Fruit fly (Drosophila melanogaster) whole organism, embryonic: Measurements from ENCODE around the gene CG17127.

Source experiments
- Blimp-1 ChIP-seq: fragments of 200-800 bp; sonication (Bioruptor generic); optimal IDR thresholded peaks from 3 replicates; lab custom pipeline; 2018; ENCODE audit warnings: missing biosample characterization, missing genetic modification characterization, mild to moderate bottlenecking, moderate library complexity, missing genetic modification reagents
- CG1792 ChIP-seq: fragments of 200-800 bp; sonication (Bioruptor generic); optimal IDR thresholded peaks from 2 replicates; lab custom pipeline; 2016; ENCODE audit warnings: missing biosample characterization, missing genetic modification characterization
- CG18619 ChIP-seq: fragments of 200-800 bp; sonication (Bioruptor generic); optimal IDR thresholded peaks from 3 replicates; lab custom pipeline; 2017; ENCODE audit warnings: missing biosample characterization, mild to moderate bottlenecking, missing genetic modification characterization
- CG4282 ChIP-seq: fragments of 200-800 bp; sonication (Bioruptor generic); optimal IDR thresholded peaks from 2 replicates; lab custom pipeline; 2016; ENCODE audit warnings: missing biosample characterization, missing genetic modification characterization
- CG9932 ChIP-seq: fragments of 200-800 bp; sonication (Bioruptor generic); IDR thresholded peaks from 2 replicates; pipeline ENCODE4 v1.3.6; 2022; ENCODE audit warnings: missing biosample characterization, missing genetic modification characterization
- ab ChIP-seq: fragments of 200-800 bp; sonication (Bioruptor generic); optimal IDR thresholded peaks from 2 replicates; lab custom pipeline; 2016; ENCODE audit warnings: missing biosample characterization, missing genetic modification characterization
- gsb-n ChIP-seq: fragments of 200-800 bp; sonication (Bioruptor generic); optimal IDR thresholded peaks from 3 replicates; lab custom pipeline; 2018; ENCODE audit warnings: missing biosample characterization, mild to moderate bottlenecking, missing genetic modification characterization
- lmd ChIP-seq: fragments of 200-800 bp; sonication (Bioruptor generic); IDR thresholded peaks from 2 replicates; pipeline ENCODE4 v1.3.6; 2022; ENCODE audit warnings: missing biosample characterization, missing genetic modification characterization
- nmo ChIP-seq: fragments of 200-800 bp; sonication (Bioruptor generic); optimal IDR thresholded peaks from 2 replicates; lab custom pipeline; 2018; ENCODE audit warnings: missing biosample characterization, mild to moderate bottlenecking, missing genetic modification characterization, moderate library complexity
- prd ChIP-seq, 3 experiments: fragments of >200 bp in 2 of 3; fragments of 200-800 bp in 1 of 3; sonication (Bioruptor generic) in 1 of 3; optimal IDR thresholded peaks in 2 of 3; IDR thresholded peaks in 1 of 3; 2 replicates in 2 of 3; 3 replicates in 1 of 3; pipeline versions ENCODE4 v1.3.6 to Lab custom; 2017 to 2022; ENCODE audit warnings: missing biosample characterization in 1 of 3, missing genetic modification characterization in 1 of 3

- TF ChIP-seq CG1792 (GFP tag; lab: Kevin White, UChicago) (peak; percentile 99), CG9932 (GFP tag; lab: Robert Waterston, UW) (peak; percentile 95), ab (peak; percentile 87), prd (optimal IDR thresholded peaks at IDR 0.05; lab: Kevin White, UChicago) (no peak), prd (GFP tag; IDR thresholded peaks at IDR 0.05; lab: Robert Waterston, UW) (peak; percentile 95), nmo (GFP tag; lab: Kevin White, UChicago) (peak; percentile 75), CG4282 (peak; percentile 93), lmd (GFP tag; lab: Robert Waterston, UW) (peak; percentile 92), Blimp-1 (GFP tag; lab: Kevin White, UChicago) (peak; percentile 84), CG18619 (GFP tag; lab: Kevin White, UChicago) (peak; percentile 63), gsb-n (tag; lab: Kevin White, UChicago) (no peak)
These were observed 33.5 kb upstream of the CG17127 start, which contains the start of the genes Vha16-5 and CG12299 for dm6 chr2L:10736993-10737756.
